Worm (Caenorhabditis elegans) whole organism, L4/young adult: ENCODE results near the gene nhr-105.

ENCODE experiments used
- W03F9.2 ChIP-seq: fragments of 150-350 bp; optimal IDR thresholded peaks from 2 replicates; lab custom pipeline; 2014; ENCODE audit warnings: missing biosample characterization, missing genetic modification characterization
- dao-5 ChIP-seq: sonication (generic microtip); optimal IDR thresholded peaks from 2 replicates; lab custom pipeline; 2016; ENCODE audit warnings: missing genotype, missing genetic modification characterization, moderate library complexity, missing compliant biosample characterization
- him-1 ChIP-seq: sonication (generic microtip); optimal IDR thresholded peaks from 2 replicates; lab custom pipeline; 2016; ENCODE audit warnings: missing genotype, missing genetic modification reagents, missing genetic modification characterization, missing compliant biosample characterization

DNA sequence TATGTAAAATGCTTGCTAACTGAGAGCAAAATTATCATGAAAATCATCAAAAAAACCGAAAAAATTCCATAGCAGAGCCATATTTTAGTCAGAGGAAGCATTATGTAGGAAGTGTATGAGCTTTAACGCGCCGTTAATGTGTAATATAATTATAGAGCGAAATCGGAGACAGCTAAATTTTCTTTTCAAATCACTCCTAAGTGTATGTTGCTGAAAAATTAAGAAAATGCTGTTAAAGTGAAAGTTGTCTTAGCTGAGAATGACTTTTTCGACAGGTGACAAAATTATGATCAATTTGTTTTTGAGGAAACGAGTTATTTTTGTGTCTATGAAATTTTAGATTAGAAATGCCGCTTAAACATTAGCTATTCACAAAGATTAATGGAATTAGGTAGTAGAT lies 25.1 kb downstream of the nhr-105 start, which contains the start of gene srg-50:
- no peak for TF ChIP-seq him-1
- TF ChIP-seq dao-5 (tag; lab: Kevin White, UChicago), result no peak
- TF ChIP-seq W03F9.2 (tag; lab: Kevin White, UChicago), result no peak
